Fruit fly (Drosophila melanogaster): Measurements from ENCODE around the gene Mocs2A.
A peak's percentile ranks its signal among the peaks of the same experiment; 100 is the strongest.
"Not testable (repeated sequence)": the region's sequence is repeated elsewhere in the genome, so short reads cannot be mapped to it uniquely, and the experiment has no call there.

DNA sequence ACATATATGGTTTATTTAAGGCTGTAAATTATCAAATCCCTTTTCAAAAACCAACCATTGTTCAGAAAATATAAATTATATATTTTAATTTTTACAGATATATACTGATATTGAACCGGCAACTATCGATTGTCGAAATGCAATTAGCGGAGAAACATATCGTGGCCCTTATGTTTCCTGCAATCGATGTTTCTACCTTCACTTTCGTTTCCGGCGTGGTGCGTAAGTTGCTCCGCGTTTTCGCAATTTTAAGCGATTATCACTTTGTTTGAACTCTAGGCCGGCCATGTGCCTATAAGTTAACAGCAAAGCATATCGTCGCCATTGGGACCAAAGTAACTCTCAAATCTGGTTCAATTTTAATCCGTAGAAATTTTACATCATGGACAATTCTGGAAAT lies 3.9 kb downstream of the Mocs2A start, which contains the start of gene vig2:
- TF ChIP-seq CG34367 (tag; optimal IDR thresholded peaks at IDR 0.05) (peak; percentile 14), CG15710 (tag; optimal IDR thresholded peaks at IDR 0.05) (peak; percentile 15)
- TF ChIP-seq gl (tag; optimal IDR thresholded peaks at IDR 0.05); CG17806 (tag; optimal IDR thresholded peaks at IDR 0.05); Ets98B (GFP tag; IDR thresholded peaks at IDR 0.05); fd96Ca (GFP tag; IDR thresholded peaks at IDR 0.05); rn (GFP tag; IDR thresholded peaks at IDR 0.05): not testable (repeated sequence)

All from whole organism, pupa.